Fruit fly (Drosophila melanogaster) whole organism, embryonic: ENCODE measurements around the gene CG14971.

Source experiments
- C15 ChIP-seq: fragments of 200-800 bp; sonication (Bioruptor generic); IDR thresholded peaks from 3 replicates; pipeline ENCODE4 v1.3.6; 2022; ENCODE audit warnings: missing biosample characterization, missing genetic modification characterization
- CG10209 ChIP-seq: fragments of 200-800 bp; sonication (Bioruptor generic); optimal IDR thresholded peaks from 3 replicates; lab custom pipeline; 2017; ENCODE audit warnings: missing biosample characterization, mild to moderate bottlenecking, missing genetic modification characterization, missing genetic modification reagents
- CG10462 ChIP-seq: fragments of 200-800 bp; sonication (Bioruptor generic); optimal IDR thresholded peaks from 2 replicates; lab custom pipeline; 2016; ENCODE audit warnings: missing biosample characterization, missing genetic modification characterization
- CG11398 ChIP-seq: fragments of 200-800 bp; sonication (Bioruptor generic); optimal IDR thresholded peaks from 2 replicates; lab custom pipeline; 2016; ENCODE audit warnings: missing biosample characterization, missing genetic modification characterization
- CG12155 ChIP-seq: fragments of 200-800 bp; sonication (Bioruptor generic); optimal IDR thresholded peaks from 3 replicates; lab custom pipeline; 2016; ENCODE audit warnings: missing biosample characterization, missing genetic modification characterization
- CG13296 ChIP-seq: fragments of 200-800 bp; sonication (Bioruptor generic); optimal IDR thresholded peaks from 3 replicates; lab custom pipeline; 2018; ENCODE audit warnings: missing biosample characterization, mild to moderate bottlenecking, missing genetic modification characterization
- CG14710 ChIP-seq: fragments of 200-800 bp; sonication (Bioruptor generic); optimal IDR thresholded peaks from 3 replicates; lab custom pipeline; 2019; ENCODE audit warnings: missing biosample characterization, mild to moderate bottlenecking, missing genetic modification characterization, moderate library complexity
- CG14860 ChIP-seq: fragments of 200-800 bp; sonication (Bioruptor generic); IDR thresholded peaks from 3 replicates; pipeline ENCODE4 v1.3.6; 2022; ENCODE audit warnings: missing biosample characterization, missing genetic modification characterization; ENCODE audit not compliant: partially characterized antibody
- CG17328 ChIP-seq: fragments of 200-800 bp; sonication (Bioruptor generic); IDR thresholded peaks from 2 replicates; pipeline ENCODE4 v1.3.6; 2022; ENCODE audit warnings: missing biosample characterization, missing genetic modification characterization
- CG17912 ChIP-seq: fragments of 200-800 bp; sonication (Bioruptor generic); optimal IDR thresholded peaks from 2 replicates; lab custom pipeline; 2018; ENCODE audit warnings: missing biosample characterization, mild to moderate bottlenecking, missing genetic modification characterization
- CG2199 ChIP-seq: fragments of 200-800 bp; sonication (Bioruptor generic); IDR thresholded peaks from 3 replicates; pipeline ENCODE4 v1.3.6; 2022; ENCODE audit warnings: missing biosample characterization, missing genetic modification characterization
- CG2875 ChIP-seq: fragments of 200-800 bp; sonication (Bioruptor generic); optimal IDR thresholded peaks from 2 replicates; lab custom pipeline; 2017; ENCODE audit warnings: missing biosample characterization, mild to moderate bottlenecking, missing genetic modification characterization, missing genetic modification reagents
- CG30431 ChIP-seq: fragments of 200-800 bp; sonication (Bioruptor generic); optimal IDR thresholded peaks from 2 replicates; lab custom pipeline; 2017; ENCODE audit warnings: missing biosample characterization, missing genetic modification characterization
- CG31441 ChIP-seq: fragments of 200-800 bp; sonication (Bioruptor generic); IDR thresholded peaks from 2 replicates; pipeline ENCODE4 v1.3.6; 2022; ENCODE audit warnings: missing biosample characterization, missing genetic modification characterization
- CG32767 ChIP-seq: fragments of 200-800 bp; sonication (Bioruptor generic); IDR thresholded peaks from 2 replicates; pipeline ENCODE4 v1.3.6; 2022; ENCODE audit warnings: missing biosample characterization, missing genetic modification characterization
- CG4854 ChIP-seq: fragments of 200-800 bp; sonication (Bioruptor generic); optimal IDR thresholded peaks from 2 replicates; lab custom pipeline; 2016; ENCODE audit warnings: missing biosample characterization, missing genetic modification characterization, inconsistent platforms
- CG6254 ChIP-seq: fragments of 200-800 bp; sonication (Bioruptor generic); optimal IDR thresholded peaks from 3 replicates; lab custom pipeline; 2017; ENCODE audit warnings: mild to moderate bottlenecking, missing biosample characterization, missing genetic modification reagents, missing genetic modification characterization
- CG6689 ChIP-seq: fragments of 200-800 bp; sonication (Bioruptor generic); IDR thresholded peaks from 2 replicates; pipeline ENCODE4 v1.3.6; 2022; ENCODE audit warnings: missing biosample characterization, missing genetic modification characterization
- CG7556 ChIP-seq: fragments of 200-800 bp; sonication (Bioruptor generic); optimal IDR thresholded peaks from 2 replicates; lab custom pipeline; 2017; ENCODE audit warnings: missing biosample characterization, mild to moderate bottlenecking, missing genetic modification characterization
- CG8944 ChIP-seq: fragments of 200-800 bp; sonication (Bioruptor generic); optimal IDR thresholded peaks from 3 replicates; lab custom pipeline; 2016; ENCODE audit warnings: missing biosample characterization, missing genetic modification characterization
- CG9609 ChIP-seq: fragments of 200-800 bp; sonication (Bioruptor generic); optimal IDR thresholded peaks from 3 replicates; lab custom pipeline; 2016; ENCODE audit warnings: missing biosample characterization, missing genetic modification characterization
- CG9817 ChIP-seq: fragments of 200-800 bp; sonication (Bioruptor generic); optimal IDR thresholded peaks from 2 replicates; lab custom pipeline; 2018; ENCODE audit warnings: missing biosample characterization, mild to moderate bottlenecking, missing genetic modification characterization, moderate library complexity
- CG9932 ChIP-seq: fragments of 200-800 bp; sonication (Bioruptor generic); IDR thresholded peaks from 2 replicates; pipeline ENCODE4 v1.3.6; 2022; ENCODE audit warnings: missing biosample characterization, missing genetic modification characterization
- H15 ChIP-seq: fragments of 200-800 bp; sonication (Bioruptor generic); IDR thresholded peaks from 3 replicates; pipeline ENCODE4 v1.3.6; 2022; ENCODE audit warnings: missing biosample characterization, missing genetic modification characterization
- Hmx ChIP-seq: fragments of 200-800 bp; sonication (Bioruptor generic); optimal IDR thresholded peaks from 2 replicates; lab custom pipeline; 2016; ENCODE audit warnings: missing biosample characterization, missing genetic modification characterization
- Hsf ChIP-seq: fragments of 200-800 bp; sonication (Bioruptor generic); optimal IDR thresholded peaks from 3 replicates; lab custom pipeline; 2016; ENCODE audit warnings: missing biosample characterization, missing genetic modification characterization
- Mes4 ChIP-seq: fragments of 200-800 bp; sonication (Bioruptor generic); optimal IDR thresholded peaks from 2 replicates; lab custom pipeline; 2016; ENCODE audit warnings: missing biosample characterization, missing genetic modification characterization
- NK7.1 ChIP-seq: fragments of 200-800 bp; sonication (Bioruptor generic); optimal IDR thresholded peaks from 3 replicates; lab custom pipeline; 2016; ENCODE audit warnings: missing biosample characterization, missing genetic modification characterization
- Neu2 ChIP-seq: fragments of 200-800 bp; sonication (Bioruptor generic); optimal IDR thresholded peaks from 3 replicates; lab custom pipeline; 2016; ENCODE audit warnings: missing biosample characterization, missing genetic modification characterization, borderline replicate concordance
- Oli ChIP-seq: fragments of 200-800 bp; sonication (Bioruptor generic); optimal IDR thresholded peaks from 2 replicates; lab custom pipeline; 2018; ENCODE audit warnings: missing biosample characterization, mild to moderate bottlenecking, missing genetic modification characterization, moderate library complexity
- PHDP ChIP-seq: fragments of 200-800 bp; sonication (Bioruptor generic); optimal IDR thresholded peaks from 3 replicates; lab custom pipeline; 2018; ENCODE audit warnings: missing biosample characterization, mild to moderate bottlenecking, missing genetic modification characterization, moderate library complexity
- Sox102F ChIP-seq: fragments of 200-800 bp; sonication (Bioruptor generic); optimal IDR thresholded peaks from 2 replicates; lab custom pipeline; 2018; ENCODE audit warnings: missing biosample characterization, mild to moderate bottlenecking, missing genetic modification characterization, moderate library complexity
- Tbp ChIP-seq: fragments of >200 bp; optimal IDR thresholded peaks from 2 replicates; lab custom pipeline; 2018; ENCODE audit warnings: missing biosample characterization, missing genetic modification characterization
- ab ChIP-seq: fragments of 200-800 bp; sonication (Bioruptor generic); optimal IDR thresholded peaks from 2 replicates; lab custom pipeline; 2016; ENCODE audit warnings: missing biosample characterization, missing genetic modification characterization
- ara ChIP-seq: fragments of 200-800 bp; sonication (Bioruptor generic); IDR thresholded peaks from 2 replicates; pipeline ENCODE4 v1.3.6; 2022; ENCODE audit warnings: missing biosample characterization, missing genetic modification characterization
- cg ChIP-seq: fragments of 200-800 bp; sonication (Bioruptor generic); optimal IDR thresholded peaks from 3 replicates; lab custom pipeline; 2019; ENCODE audit warnings: missing biosample characterization, mild to moderate bottlenecking, missing genetic modification characterization, moderate library complexity
- dati ChIP-seq: fragments of 200-800 bp; sonication (Bioruptor generic); IDR thresholded peaks from 2 replicates; pipeline ENCODE4 v1.3.6; 2022; ENCODE audit warnings: missing biosample characterization, missing genetic modification characterization
- disco-r ChIP-seq: fragments of 200-800 bp; sonication (Bioruptor generic); optimal IDR thresholded peaks from 2 replicates; lab custom pipeline; 2016; ENCODE audit warnings: missing biosample characterization, missing genetic modification characterization
- fd3F ChIP-seq: fragments of 200-800 bp; sonication (Bioruptor generic); optimal IDR thresholded peaks from 2 replicates; lab custom pipeline; 2018; ENCODE audit warnings: missing biosample characterization, mild to moderate bottlenecking, missing genetic modification characterization, moderate library complexity
- fd64A ChIP-seq: fragments of 200-800 bp; sonication (Bioruptor generic); optimal IDR thresholded peaks from 3 replicates; lab custom pipeline; 2018; ENCODE audit warnings: missing biosample characterization, mild to moderate bottlenecking, missing genetic modification characterization
- grn ChIP-seq: fragments of 200-800 bp; sonication (Bioruptor generic); optimal IDR thresholded peaks from 3 replicates; lab custom pipeline; 2017; ENCODE audit warnings: missing biosample characterization, missing genetic modification characterization
- gsb-n ChIP-seq: fragments of 200-800 bp; sonication (Bioruptor generic); optimal IDR thresholded peaks from 3 replicates; lab custom pipeline; 2018; ENCODE audit warnings: missing biosample characterization, mild to moderate bottlenecking, missing genetic modification characterization
- nerfin-2 ChIP-seq: fragments of 200-800 bp; sonication (Bioruptor generic); IDR thresholded peaks from 2 replicates; pipeline ENCODE4 v1.3.6; 2022; ENCODE audit warnings: missing biosample characterization, missing genetic modification characterization; ENCODE audit not compliant: partially characterized antibody
- nmo ChIP-seq: fragments of 200-800 bp; sonication (Bioruptor generic); optimal IDR thresholded peaks from 2 replicates; lab custom pipeline; 2018; ENCODE audit warnings: missing biosample characterization, mild to moderate bottlenecking, missing genetic modification characterization, moderate library complexity
- otp ChIP-seq: fragments of 200-800 bp; sonication (Bioruptor generic); IDR thresholded peaks from 3 replicates; pipeline ENCODE4, ENCODE4 v1.3.6; 2022; ENCODE audit warnings: missing biosample characterization, missing genetic modification characterization
- salm ChIP-seq: fragments of 200-800 bp; sonication (Bioruptor generic); optimal IDR thresholded peaks from 2 replicates; lab custom pipeline; 2018; ENCODE audit warnings: missing biosample characterization, mild to moderate bottlenecking, missing genetic modification characterization
- sens ChIP-seq: fragments of 200-800 bp; sonication (Bioruptor generic); peaks from one replicate; lab custom pipeline; 2016; ENCODE audit warnings: missing biosample characterization, missing genetic modification characterization
- sens-2 ChIP-seq: fragments of 200-800 bp; sonication (Bioruptor generic); IDR thresholded peaks from 2 replicates; pipeline ENCODE4 v1.3.6; 2022; ENCODE audit warnings: missing biosample characterization, missing genetic modification characterization
- seq ChIP-seq: fragments of 200-800 bp; sonication (Bioruptor generic); IDR thresholded peaks from 2 replicates; pipeline ENCODE4 v1.3.6; 2022; ENCODE audit warnings: missing biosample characterization, missing genetic modification characterization
- tx ChIP-seq: fragments of 200-800 bp; sonication (Bioruptor generic); optimal IDR thresholded peaks from 2 replicates; lab custom pipeline; 2016; ENCODE audit warnings: missing biosample characterization, missing genetic modification characterization
- vnd ChIP-seq: fragments of 200-800 bp; sonication (Bioruptor generic); IDR thresholded peaks from 3 replicates; pipeline ENCODE4 v1.3.6; 2022; ENCODE audit warnings: missing biosample characterization, missing genetic modification characterization; ENCODE audit not compliant: partially characterized antibody
- zen2 ChIP-seq: fragments of 200-800 bp; sonication (Bioruptor generic); IDR thresholded peaks from 3 replicates; pipeline ENCODE4 v1.3.6; 2022; ENCODE audit warnings: missing biosample characterization, missing genetic modification characterization; ENCODE audit not compliant: partially characterized antibody

CG14971 gene

dm6 chr3L:3449680-3450079 lies 21.4 kb downstream of the CG14971 start (continued):
- TF ChIP-seq CG4854 (GFP tag; lab: Kevin White, UChicago) (no peak), Hmx (GFP tag; lab: Kevin White, UChicago) (no peak), CG6254 (GFP tag; lab: Kevin White, UChicago) (no peak), PHDP (tag; lab: Kevin White, UChicago) (peak; percentile 48), tx (no peak), sens-2 (no peak), CG9932 (GFP tag; lab: Robert Waterston, UW) (peak; percentile 64), dati (GFP tag; lab: Robert Waterston, UW) (no peak), Mes4 (no peak), ara (GFP tag; lab: Robert Waterston, UW) (no peak), Sox102F (GFP tag; lab: Kevin White, UChicago) (peak; percentile 53), CG31441 (no peak), NK7.1 (no peak), otp (peak; percentile 66; the same call in 2 of the 3 replicates), CG11398 (GFP tag; lab: Kevin White, UChicago) (no peak), nerfin-2 (GFP tag; lab: Robert Waterston, UW) (no peak), CG12155 (GFP tag; lab: Kevin White, UChicago) (peak; percentile 43), nmo (peak; percentile 37), CG8944 (peak; percentile 3), CG17328 (GFP tag; lab: Robert Waterston, UW) (peak; percentile 59), zen2 (GFP tag; lab: Robert Waterston, UW) (no peak), CG9817 (tag; lab: Kevin White, UChicago) (no peak), CG6689 (GFP tag; lab: Robert Waterston, UW) (no peak), CG2199 (GFP tag; lab: Robert Waterston, UW) (no peak), CG17912 (GFP tag; lab: Kevin White, UChicago) (no peak), salm (tag; lab: Kevin White, UChicago) (no peak), CG13296 (GFP tag; lab: Kevin White, UChicago) (no peak), sens (GFP tag; lab: Kevin White, UChicago) (no peak), CG2875 (GFP tag; lab: Kevin White, UChicago) (peak; percentile 32), CG14860 (no peak), vnd (GFP tag; lab: Robert Waterston, UW) (no peak), CG32767 (GFP tag; lab: Robert Waterston, UW) (no peak), cg (GFP tag; lab: Kevin White, UChicago) (no peak), CG10462 (GFP tag; lab: Kevin White, UChicago) (no peak), Neu2 (GFP tag; lab: Kevin White, UChicago) (no peak), fd3F (no peak), Tbp (no peak), CG7556 (GFP tag; lab: Kevin White, UChicago) (peak; percentile 39), CG10209 (GFP tag; lab: Kevin White, UChicago) (peak; percentile 27), Hsf (GFP tag; lab: Kevin White, UChicago) (peak; percentile 46), seq (GFP tag; lab: Robert Waterston, UW) (0 out of 2 replicates have a peak, but pooled peaks have one; percentile 11), CG9609 (GFP tag; lab: Kevin White, UChicago) (peak; percentile 16), gsb-n (no peak), Oli (tag; lab: Kevin White, UChicago) (peak; percentile 57), disco-r (no peak), CG30431 (GFP tag; lab: Kevin White, UChicago) (peak; percentile 22), C15 (GFP tag; lab: Robert Waterston, UW) (no peak), grn (GFP tag; lab: Kevin White, UChicago) (no peak), H15 (GFP tag; lab: Robert Waterston, UW) (no peak), CG14710 (tag; lab: Kevin White, UChicago) (no peak), ab (GFP tag; lab: Kevin White, UChicago) (no peak), fd64A (no peak)
